Worm (Caenorhabditis elegans) whole organism, L3 larva: ENCODE data around the gene gcsh-1.

ENCODE experiments used
- R02D3.7 ChIP-seq: fragments of 150-350 bp; optimal IDR thresholded peaks from 2 replicates; lab custom pipeline; 2014; ENCODE audit warnings: missing biosample characterization, missing genetic modification characterization
- ZK546.5 ChIP-seq: sonication (generic microtip); optimal IDR thresholded peaks from 2 replicates; lab custom pipeline; 2017; ENCODE audit warnings: missing biosample characterization, missing genetic modification characterization
- aly-2 ChIP-seq: fragments of 150-350 bp; optimal IDR thresholded peaks from 2 replicates; lab custom pipeline; 2014; ENCODE audit warnings: missing biosample characterization, missing genetic modification characterization
- ama-1 ChIP-seq: fragments of 150-350 bp; optimal IDR thresholded peaks from 2 replicates; lab custom pipeline; 2018
- ceh-28 ChIP-seq: fragments of 150-350 bp; optimal IDR thresholded peaks from 2 replicates; lab custom pipeline; 2014; ENCODE audit warnings: missing biosample characterization, missing genetic modification reagents, missing genetic modification characterization
- ceh-82 ChIP-seq: fragments of 150-350 bp; optimal IDR thresholded peaks from 2 replicates; lab custom pipeline; 2014; ENCODE audit warnings: missing biosample characterization, missing genetic modification characterization
- ceh-9 ChIP-seq: sonication (generic microtip); optimal IDR thresholded peaks from 2 replicates; lab custom pipeline; 2018; ENCODE audit warnings: missing biosample characterization, missing genetic modification characterization
- daf-12 ChIP-seq: fragments of 150-350 bp; optimal IDR thresholded peaks from 2 replicates; lab custom pipeline; 2014; ENCODE audit warnings: missing biosample characterization, missing genetic modification reagents, missing genetic modification characterization
- egl-27 ChIP-seq: sonication (generic microtip); optimal IDR thresholded peaks from 4 replicates; lab custom pipeline; 2017; ENCODE audit warnings: missing biosample characterization, missing genetic modification reagents, missing genetic modification characterization
- egl-5 ChIP-seq: fragments of 150-350 bp; optimal IDR thresholded peaks from 2 replicates; lab custom pipeline; 2017; ENCODE audit warnings: missing biosample characterization, missing genetic modification reagents, missing genetic modification characterization, inconsistent platforms
- elt-2 ChIP-seq: sonication (generic microtip); optimal IDR thresholded peaks from 2 replicates; lab custom pipeline; 2016; ENCODE audit warnings: missing genetic modification reagents, mild to moderate bottlenecking, missing genetic modification characterization, missing compliant biosample characterization
- elt-3 ChIP-seq, 3 experiments: fragments of 150-350 bp in 1 of 3; sonication (generic microtip) in 2 of 3; optimal IDR thresholded peaks; 2 replicates in 2 of 3; 4 replicates in 1 of 3; lab custom pipeline; 2014 to 2017; ENCODE audit warnings: missing biosample characterization in 3 of 3, missing genetic modification characterization in 3 of 3
- fkh-2 ChIP-seq: fragments of 150-350 bp; optimal IDR thresholded peaks from 2 replicates; lab custom pipeline; 2014; ENCODE audit warnings: missing biosample characterization, missing genetic modification reagents, missing genetic modification characterization
- fos-1 ChIP-seq: fragments of 150-350 bp; optimal IDR thresholded peaks from 2 replicates; lab custom pipeline; 2014; ENCODE audit warnings: missing biosample characterization, missing genetic modification characterization
- hmg-11 ChIP-seq: sonication (generic microtip); optimal IDR thresholded peaks from 2 replicates; lab custom pipeline; 2016; ENCODE audit warnings: missing genetic modification characterization, missing compliant biosample characterization
- jun-1 ChIP-seq: fragments of 150-350 bp; optimal IDR thresholded peaks from 2 replicates; lab custom pipeline; 2014; ENCODE audit warnings: missing biosample characterization, missing genetic modification reagents, missing genetic modification characterization
- lin-15B ChIP-seq: fragments of 150-350 bp; optimal IDR thresholded peaks from 2 replicates; lab custom pipeline; 2014; ENCODE audit warnings: missing biosample characterization, missing genetic modification characterization
- lin-39 ChIP-seq: fragments of 150-350 bp; optimal IDR thresholded peaks from 2 replicates; lab custom pipeline; 2018; ENCODE audit warnings: missing biosample characterization, missing genetic modification reagents, missing genetic modification characterization
- lsy-12 ChIP-seq: sonication (generic microtip); optimal IDR thresholded peaks from 2 replicates; lab custom pipeline; 2016; ENCODE audit warnings: mild to moderate bottlenecking, missing genetic modification characterization, missing compliant biosample characterization
- mdl-1 ChIP-seq: fragments of 150-350 bp; optimal IDR thresholded peaks from 2 replicates; lab custom pipeline; 2014; ENCODE audit warnings: missing biosample characterization, missing genetic modification characterization
- mml-1 ChIP-seq: fragments of 150-350 bp; sonication (generic microtip); optimal IDR thresholded peaks from 3 replicates; lab custom pipeline; 2014; ENCODE audit warnings: missing biosample characterization, missing genetic modification characterization
- nfya-1 ChIP-seq: sonication (generic microtip); optimal IDR thresholded peaks from 2 replicates; lab custom pipeline; 2017; ENCODE audit warnings: missing genetic modification characterization, mild to moderate bottlenecking, missing compliant biosample characterization, antibody characterized with exemption, moderate library complexity; ENCODE audit not compliant: insufficient read depth
- nhr-12 ChIP-seq: fragments of 150-350 bp; optimal IDR thresholded peaks from 2 replicates; lab custom pipeline; 2014; ENCODE audit warnings: missing biosample characterization, missing genetic modification characterization
- nhr-23 ChIP-seq: fragments of 150-350 bp; optimal IDR thresholded peaks from 2 replicates; lab custom pipeline; 2014; ENCODE audit warnings: missing biosample characterization, missing genetic modification reagents, missing genetic modification characterization
- nhr-25 ChIP-seq: sonication (generic microtip); optimal IDR thresholded peaks from 2 replicates; lab custom pipeline; 2017; ENCODE audit warnings: missing biosample characterization, missing genetic modification characterization
- nhr-43 ChIP-seq: sonication (generic microtip); optimal IDR thresholded peaks from 2 replicates; lab custom pipeline; 2016; ENCODE audit warnings: mild to moderate bottlenecking, missing genetic modification characterization, missing compliant biosample characterization; ENCODE audit not compliant: poor library complexity, severe bottlenecking
- nhr-76 ChIP-seq: fragments of 150-350 bp; sonication (generic microtip); optimal IDR thresholded peaks from 5 replicates; lab custom pipeline; 2014; ENCODE audit warnings: missing biosample characterization, missing genetic modification characterization
- pha-4 ChIP-seq: fragments of 150-350 bp; optimal IDR thresholded peaks from 2 replicates; lab custom pipeline; 2014; ENCODE audit warnings: missing biosample characterization, missing genetic modification reagents, missing genetic modification characterization
- pqm-1 ChIP-seq: fragments of 150-350 bp; optimal IDR thresholded peaks from 2 replicates; lab custom pipeline; 2017; ENCODE audit warnings: missing biosample characterization, missing genetic modification characterization, inconsistent platforms
- sea-2 ChIP-seq: fragments of 150-350 bp; sonication (generic microtip); optimal IDR thresholded peaks from 4 replicates; lab custom pipeline; 2014; ENCODE audit warnings: missing biosample characterization, missing genetic modification reagents, missing genetic modification characterization
- snpc-4 ChIP-seq: fragments of 150-350 bp; optimal IDR thresholded peaks from 2 replicates; lab custom pipeline; 2014; ENCODE audit warnings: missing biosample characterization, missing genetic modification characterization
- tbx-2 ChIP-seq: sonication (generic microtip); optimal IDR thresholded peaks from 2 replicates; lab custom pipeline; 2016; ENCODE audit warnings: mild to moderate bottlenecking, missing genetic modification characterization, missing compliant biosample characterization
- unc-39 ChIP-seq: sonication (generic microtip); optimal IDR thresholded peaks from 4 replicates; lab custom pipeline; 2017; ENCODE audit warnings: missing biosample characterization, missing genetic modification characterization

gcsh-1 gene

ce11 chrX:14480248-14480647, 34.6 kb downstream of the gcsh-1 start, which contains the start of gene gfi-3 (continued):
- peak; percentile 51 for TF ChIP-seq R02D3.7 (tag; lab: Kevin White, UChicago)
- TF ChIP-seq ama-1 (lab: Kevin White, UChicago), result no peak
- no peak for TF ChIP-seq elt-3 (tag; optimal IDR thresholded peaks at IDR 0.05; lab: Kevin White, UChicago)
- TF ChIP-seq mdl-1 (tag; lab: Kevin White, UChicago), result no peak
- TF ChIP-seq nfya-1 (tag; lab: Kevin White, UChicago), result peak; percentile 80
- no peak for TF ChIP-seq mml-1
- no peak for TF ChIP-seq egl-5 (tag; lab: Kevin White, UChicago)
- TF ChIP-seq fkh-2 (tag; lab: Kevin White, UChicago), result no peak
- no peak for TF ChIP-seq ceh-9 (tag; lab: Kevin White, UChicago)
- peak; percentile 57 for TF ChIP-seq tbx-2
- no peak for TF ChIP-seq lsy-12
- TF ChIP-seq aly-2 (tag; lab: Kevin White, UChicago), result no peak
- peak; percentile 51 for TF ChIP-seq lin-15B (tag; lab: Kevin White, UChicago)
- peak; percentile 85 for TF ChIP-seq pha-4
- TF ChIP-seq hmg-11 (tag; lab: Kevin White, UChicago), result peak; percentile 74
- TF ChIP-seq jun-1, result peak; percentile 53
- TF ChIP-seq sea-2 (GFP tag; lab: Kevin White, UChicago), result no peak
- TF ChIP-seq nhr-25 (tag; lab: Kevin White, UChicago), result peak; percentile 83
- TF ChIP-seq fos-1 (tag; lab: Kevin White, UChicago), result no peak

ce11 chrX:14478743-14479428, 36.0 kb downstream of the gcsh-1 start, which contains the start of gene M163.11:
Gene M163.11 (plus strand): TSS chrX:14479378.
- TF ChIP-seq unc-39 (tag; lab: Kevin White, UChicago), result no peak
- TF ChIP-seq nhr-76 (tag; lab: Kevin White, UChicago), result no peak
- no peak for TF ChIP-seq nhr-23 (tag; lab: Kevin White, UChicago)
- TF ChIP-seq elt-2, result peak; percentile 36
- TF ChIP-seq egl-27 (tag; lab: Kevin White, UChicago), result no peak
- no peak for TF ChIP-seq nhr-12 (tag; lab: Kevin White, UChicago)
- no peak for TF ChIP-seq ceh-28
- TF ChIP-seq ZK546.5 (tag; lab: Kevin White, UChicago), result no peak
- no peak for TF ChIP-seq hmg-11 (tag; lab: Kevin White, UChicago)
- no peak for TF ChIP-seq R02D3.7 (tag; lab: Kevin White, UChicago)
- peak; percentile 3 for TF ChIP-seq lsy-12
- peak; percentile 71 for TF ChIP-seq nhr-43 (tag; lab: Kevin White, UChicago)
- peak; percentile 8 for TF ChIP-seq nhr-25 (tag; lab: Kevin White, UChicago)
- TF ChIP-seq jun-1, result no peak

ce11 chrX:14478193-14478592, 36.7 kb downstream of the gcsh-1 start:
- TF ChIP-seq daf-12 (tag; lab: Kevin White, UChicago) (no peak), ceh-82 (peak; percentile 25), unc-39 (tag; lab: Kevin White, UChicago) (no peak), nfya-1 (tag; lab: Kevin White, UChicago) (peak; percentile 36), pqm-1 (tag; lab: Kevin White, UChicago) (no peak), lin-39 (no peak), snpc-4 (tag; lab: Kevin White, UChicago) (peak; percentile 98), mml-1 (no peak)

ce11 chrX:14477338-14477737, 37.5 kb downstream of the gcsh-1 start:
- TF ChIP-seq elt-2, result peak; percentile 17
- TF ChIP-seq nhr-43 (tag; lab: Kevin White, UChicago), result no peak
- TF ChIP-seq snpc-4 (tag; lab: Kevin White, UChicago), result peak; percentile 92
